Worm (Caenorhabditis elegans) whole organism, early embryonic: ENCODE data around the gene cyp-34A9.

Source experiments
- B0310.2 ChIP-seq: sonication (generic microtip); optimal IDR thresholded peaks from 2 replicates; lab custom pipeline; 2016; ENCODE audit warnings: mild to moderate bottlenecking, missing genetic modification characterization, missing compliant biosample characterization
- F13C5.2 ChIP-seq: sonication (generic microtip); optimal IDR thresholded peaks from 2 replicates; lab custom pipeline; 2017; ENCODE audit warnings: mild to moderate bottlenecking, missing genetic modification characterization, inconsistent platforms, missing compliant biosample characterization
- aly-1 ChIP-seq: sonication (generic microtip); optimal IDR thresholded peaks from 2 replicates; lab custom pipeline; 2016; ENCODE audit warnings: missing genetic modification characterization, missing compliant biosample characterization
- ama-1 ChIP-seq: fragments of 150-350 bp; optimal IDR thresholded peaks from 2 replicates; lab custom pipeline; 2014
- ceh-13 ChIP-seq: fragments of 200-800 bp; sonication (Bioruptor generic); optimal IDR thresholded peaks from 2 replicates; lab custom pipeline; 2018; ENCODE audit warnings: mild to moderate bottlenecking, missing genetic modification characterization, missing compliant biosample characterization
- ceh-36 ChIP-seq: sonication (generic microtip); optimal IDR thresholded peaks from 2 replicates; lab custom pipeline; 2016; ENCODE audit warnings: missing genetic modification characterization, inconsistent platforms, missing compliant biosample characterization
- ets-7 ChIP-seq: sonication (generic microtip); optimal IDR thresholded peaks from 2 replicates; lab custom pipeline; 2016; ENCODE audit warnings: missing genotype, missing genetic modification characterization, missing compliant biosample characterization
- flt-1 ChIP-seq: fragments of 200-800 bp; sonication (Bioruptor generic); IDR thresholded peaks from 2 replicates; pipeline ENCODE4 v1.3.6; 2022; ENCODE audit warnings: missing genetic modification characterization, missing compliant biosample characterization
- hmbx-1 ChIP-seq: sonication (generic microtip); optimal IDR thresholded peaks from 2 replicates; lab custom pipeline; 2016; ENCODE audit warnings: mild to moderate bottlenecking, missing genetic modification characterization, missing compliant biosample characterization
- hmg-4 ChIP-seq: fragments of 200-800 bp; sonication (Bioruptor generic); optimal IDR thresholded peaks from 2 replicates; lab custom pipeline; 2018; ENCODE audit warnings: mild to moderate bottlenecking, missing genetic modification characterization, missing compliant biosample characterization
- hnd-1 ChIP-seq: sonication (generic microtip); optimal IDR thresholded peaks from 2 replicates; lab custom pipeline; 2016; ENCODE audit warnings: missing genetic modification characterization, missing compliant biosample characterization
- pes-1 ChIP-seq: fragments of 200-800 bp; sonication (Bioruptor generic); IDR thresholded peaks from 2 replicates; pipeline ENCODE4 v1.3.6; 2022; ENCODE audit warnings: missing genetic modification reagents, missing genetic modification characterization, missing compliant biosample characterization
- scrt-1 ChIP-seq: fragments of 200-800 bp; sonication (Bioruptor generic); IDR thresholded peaks from 2 replicates; pipeline ENCODE4 v1.3.6; 2022; ENCODE audit warnings: missing genetic modification characterization, missing compliant biosample characterization
- sea-1 ChIP-seq: fragments of 200-800 bp; sonication (Bioruptor generic); conservative IDR thresholded peaks from 2 replicates; pipeline ENCODE4 v1.3.6; 2022; ENCODE audit warnings: missing genetic modification characterization, missing compliant biosample characterization
- tbx-11 ChIP-seq: fragments of 200-800 bp; sonication (Bioruptor generic); IDR thresholded peaks from 2 replicates; pipeline ENCODE4 v1.3.6; 2022; ENCODE audit warnings: missing genetic modification characterization, missing compliant biosample characterization
- tbx-37 ChIP-seq: fragments of 200-800 bp; sonication (Bioruptor generic); conservative IDR thresholded peaks from 2 replicates; pipeline ENCODE4 v1.3.6; 2022; ENCODE audit warnings: missing genetic modification reagents, missing genetic modification characterization, missing compliant biosample characterization
- tra-4 ChIP-seq: sonication (generic microtip); optimal IDR thresholded peaks from 2 replicates; lab custom pipeline; 2017; ENCODE audit warnings: missing genetic modification characterization, missing compliant biosample characterization

Gene cyp-34A9

ce11 chrV:3979819-3980218 is 9.5 kb upstream of the cyp-34A9 start, which contains the start of gene nlp-31:
Gene nlp-31, plus strand, starts transcription at chrV:3980055.
- TF ChIP-seq hmbx-1 (tag; lab: Kevin White, UChicago): no peak
- no peak for TF ChIP-seq tra-4 (tag; lab: Kevin White, UChicago)
- no peak for TF ChIP-seq pes-1 (GFP tag; lab: Robert Waterston, UW)
- TF ChIP-seq ceh-13 (GFP tag; lab: Kevin White, UChicago): no peak
- TF ChIP-seq flt-1 (GFP tag; lab: Robert Waterston, UW): no peak
- TF ChIP-seq sea-1: no peak
- TF ChIP-seq tbx-37 (GFP tag; lab: Robert Waterston, UW): no peak
- TF ChIP-seq F13C5.2 (tag; lab: Kevin White, UChicago): no peak
- no peak for TF ChIP-seq ceh-36
- TF ChIP-seq tbx-11 (GFP tag; lab: Robert Waterston, UW): no peak
- TF ChIP-seq hnd-1 (tag; lab: Kevin White, UChicago): no peak
- no peak for TF ChIP-seq ama-1 (lab: Kevin White, UChicago)
- no peak for TF ChIP-seq hmg-4 (GFP tag; lab: Kevin White, UChicago)
- TF ChIP-seq ets-7 (tag; lab: Kevin White, UChicago): no peak
- no peak for TF ChIP-seq scrt-1 (GFP tag; lab: Robert Waterston, UW)
- no peak for TF ChIP-seq B0310.2 (tag; lab: Kevin White, UChicago)
- no peak for TF ChIP-seq aly-1 (tag; lab: Kevin White, UChicago)

ce11 chrV:3979053-3979452 is 8.7 kb upstream of the cyp-34A9 start, which contains the start of gene nlp-34:
Gene nlp-34, minus strand, starts transcription at chrV:3979134.
- TF ChIP-seq tbx-11 (GFP tag; lab: Robert Waterston, UW) (no peak), hnd-1 (tag; lab: Kevin White, UChicago) (no peak), pes-1 (GFP tag; lab: Robert Waterston, UW) (no peak), ceh-36 (no peak)

ce11 chrV:3976964-3977363 is 6.6 kb upstream of the cyp-34A9 start, which contains the start of gene str-83:
Gene str-83, plus strand, starts transcription at chrV:3977264.
- TF ChIP-seq pes-1 (GFP tag; lab: Robert Waterston, UW) (no peak), aly-1 (tag; lab: Kevin White, UChicago) (no peak), ets-7 (tag; lab: Kevin White, UChicago) (no peak), hnd-1 (tag; lab: Kevin White, UChicago) (no peak), ceh-36 (no peak), tbx-37 (GFP tag; lab: Robert Waterston, UW) (no peak), tra-4 (tag; lab: Kevin White, UChicago) (no peak), sea-1 (no peak), hmg-4 (GFP tag; lab: Kevin White, UChicago) (no peak), ama-1 (lab: Kevin White, UChicago) (no peak), ceh-13 (GFP tag; lab: Kevin White, UChicago) (no peak), flt-1 (GFP tag; lab: Robert Waterston, UW) (no peak), tbx-11 (GFP tag; lab: Robert Waterston, UW) (no peak), F13C5.2 (tag; lab: Kevin White, UChicago) (no peak), hmbx-1 (tag; lab: Kevin White, UChicago) (no peak), scrt-1 (GFP tag; lab: Robert Waterston, UW) (no peak)

ce11 chrV:3974361-3974760 is 4.0 kb upstream of the cyp-34A9 start, which contains the start of gene str-82:
Gene str-82, plus strand, starts transcription at chrV:3974661.
- TF ChIP-seq aly-1 (tag; lab: Kevin White, UChicago): no peak
- no peak for TF ChIP-seq ets-7 (tag; lab: Kevin White, UChicago)
- TF ChIP-seq hnd-1 (tag; lab: Kevin White, UChicago): no peak
- TF ChIP-seq flt-1 (GFP tag; lab: Robert Waterston, UW): no peak
- no peak for TF ChIP-seq pes-1 (GFP tag; lab: Robert Waterston, UW)
- no peak for TF ChIP-seq ceh-36
- no peak for TF ChIP-seq hmbx-1 (tag; lab: Kevin White, UChicago)
- TF ChIP-seq tbx-37 (GFP tag; lab: Robert Waterston, UW): no peak

- TF ChIP-seq flt-1 (GFP tag; lab: Robert Waterston, UW) (no peak), ceh-13 (GFP tag; lab: Kevin White, UChicago) (no peak), scrt-1 (GFP tag; lab: Robert Waterston, UW) (no peak), aly-1 (tag; lab: Kevin White, UChicago) (no peak), tbx-11 (GFP tag; lab: Robert Waterston, UW) (no peak), F13C5.2 (tag; lab: Kevin White, UChicago) (no peak), B0310.2 (tag; lab: Kevin White, UChicago) (no peak), ama-1 (lab: Kevin White, UChicago) (no peak), tbx-37 (GFP tag; lab: Robert Waterston, UW) (no peak), ets-7 (tag; lab: Kevin White, UChicago) (no peak), sea-1 (no peak), ceh-36 (no peak), hnd-1 (tag; lab: Kevin White, UChicago) (no peak), tra-4 (tag; lab: Kevin White, UChicago) (no peak), hmbx-1 (tag; lab: Kevin White, UChicago) (no peak), hmg-4 (GFP tag; lab: Kevin White, UChicago) (no peak)
These were observed 2.5 kb upstream of the cyp-34A9 start, which contains the start of gene cyp-34A10 for ce11 chrV:3972846-3973245. Gene cyp-34A10, minus strand, starts transcription at chrV:3972991.

DNA sequence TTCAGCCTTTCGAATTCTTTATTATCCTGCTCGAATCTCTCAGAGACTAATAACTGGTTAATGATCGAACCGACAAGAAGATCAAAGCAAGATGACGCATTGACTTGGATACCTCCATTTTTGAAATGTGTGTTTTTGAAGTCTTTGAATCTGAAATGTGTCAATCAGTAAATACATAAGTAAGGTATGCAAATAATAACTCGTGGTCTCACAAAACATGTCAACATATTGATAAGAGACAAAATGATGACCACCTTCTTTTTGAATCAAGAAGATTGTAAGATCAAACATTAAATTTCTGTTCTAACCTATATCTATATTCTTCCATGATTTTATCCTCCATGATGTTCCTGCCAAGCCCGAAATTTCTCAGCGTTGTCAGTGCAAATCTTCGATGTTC is 676 bp downstream of the cyp-34A9 start:
- TF ChIP-seq aly-1 (tag; lab: Kevin White, UChicago) (no peak), sea-1 (no peak), tbx-37 (GFP tag; lab: Robert Waterston, UW) (no peak), F13C5.2 (tag; lab: Kevin White, UChicago) (no peak), hmg-4 (GFP tag; lab: Kevin White, UChicago) (no peak), ets-7 (tag; lab: Kevin White, UChicago) (no peak), B0310.2 (tag; lab: Kevin White, UChicago) (no peak), scrt-1 (GFP tag; lab: Robert Waterston, UW) (no peak), tra-4 (tag; lab: Kevin White, UChicago) (no peak), hmbx-1 (tag; lab: Kevin White, UChicago) (no peak), flt-1 (GFP tag; lab: Robert Waterston, UW) (no peak), ceh-36 (no peak), hnd-1 (tag; lab: Kevin White, UChicago) (no peak), ceh-13 (GFP tag; lab: Kevin White, UChicago) (no peak), pes-1 (GFP tag; lab: Robert Waterston, UW) (no peak)
